Worm (Caenorhabditis elegans) whole organism, L2 larva: ENCODE data around the gene oac-23.

Experiments used
- C34F6.9 ChIP-seq: fragments of 150-350 bp; optimal IDR thresholded peaks from 2 replicates; lab custom pipeline; 2014; ENCODE audit warnings: missing biosample characterization, missing genetic modification characterization
- F13H6.1 ChIP-seq: sonication (generic microtip); optimal IDR thresholded peaks from 2 replicates; lab custom pipeline; 2016; ENCODE audit warnings: missing genetic modification characterization, missing compliant biosample characterization
- R02D3.7 ChIP-seq: fragments of 150-350 bp; optimal IDR thresholded peaks from 2 replicates; lab custom pipeline; 2014; ENCODE audit warnings: missing biosample characterization, missing genetic modification characterization
- Y55F3AM.14 ChIP-seq: fragments of 200-800 bp; sonication (Bioruptor generic); optimal IDR thresholded peaks from 2 replicates; lab custom pipeline; 2018; ENCODE audit warnings: mild to moderate bottlenecking, missing genetic modification characterization, missing compliant biosample characterization
- alr-1 ChIP-seq: fragments of 150-350 bp; optimal IDR thresholded peaks from 2 replicates; lab custom pipeline; 2014; ENCODE audit warnings: missing biosample characterization, missing genetic modification characterization
- aly-2 ChIP-seq: fragments of 150-350 bp; optimal IDR thresholded peaks from 2 replicates; lab custom pipeline; 2014; ENCODE audit warnings: missing biosample characterization, missing genetic modification characterization
- ama-1 ChIP-seq: fragments of 150-350 bp; optimal IDR thresholded peaks from 2 replicates; lab custom pipeline; 2018; ENCODE audit warnings: inconsistent platforms
- blmp-1 ChIP-seq: sonication (generic microtip); optimal IDR thresholded peaks from 2 replicates; lab custom pipeline; 2017; ENCODE audit warnings: missing genetic modification characterization, mild to moderate bottlenecking, missing compliant biosample characterization, antibody characterized with exemption, moderate library complexity; ENCODE audit not compliant: insufficient read depth
- crh-2 ChIP-seq: sonication (generic microtip); optimal IDR thresholded peaks from 2 replicates; lab custom pipeline; 2017; ENCODE audit warnings: missing biosample characterization, missing genetic modification characterization
- dmd-4 ChIP-seq: sonication (generic microtip); optimal IDR thresholded peaks from 2 replicates; lab custom pipeline; 2017; ENCODE audit warnings: missing biosample characterization, missing genetic modification characterization
- egl-27 ChIP-seq: sonication (generic microtip); optimal IDR thresholded peaks from 3 replicates; lab custom pipeline; 2017; ENCODE audit warnings: missing biosample characterization, missing genetic modification reagents, missing genetic modification characterization
- elt-1 ChIP-seq: fragments of 150-350 bp; optimal IDR thresholded peaks from 2 replicates; lab custom pipeline; 2014; ENCODE audit warnings: missing biosample characterization, missing genetic modification characterization
- elt-3 ChIP-seq: sonication (generic microtip); optimal IDR thresholded peaks from 2 replicates; lab custom pipeline; 2017; ENCODE audit warnings: missing biosample characterization, missing genetic modification characterization
- fos-1 ChIP-seq: fragments of 150-350 bp; optimal IDR thresholded peaks from 2 replicates; lab custom pipeline; 2014; ENCODE audit warnings: missing biosample characterization, missing genetic modification characterization
- gmeb-1 ChIP-seq: fragments of 150-350 bp; optimal IDR thresholded peaks from 2 replicates; lab custom pipeline; 2014; ENCODE audit warnings: missing biosample characterization, missing genetic modification characterization
- lin-11 ChIP-seq: fragments of 150-350 bp; sonication (generic microtip); optimal IDR thresholded peaks from 2 replicates; lab custom pipeline; 2014; ENCODE audit warnings: missing biosample characterization, missing genetic modification characterization, inconsistent platforms, mixed read lengths
- lin-13 ChIP-seq: fragments of 150-350 bp; optimal IDR thresholded peaks from 2 replicates; lab custom pipeline; 2014; ENCODE audit warnings: missing biosample characterization, missing genetic modification reagents, missing genetic modification characterization
- lsy-2 ChIP-seq, 2 experiments: fragments of 150-350 bp in 1 of 2; sonication (generic microtip) in 1 of 2; optimal IDR thresholded peaks; 2 replicates each; lab custom pipeline; 2014 to 2017; ENCODE audit warnings: missing biosample characterization in 2 of 2, missing genetic modification characterization in 2 of 2
- mab-5 ChIP-seq: fragments of 150-350 bp; optimal IDR thresholded peaks from 2 replicates; lab custom pipeline; 2014; ENCODE audit warnings: missing biosample characterization, missing genetic modification characterization
- mbf-1 ChIP-seq: sonication (generic microtip); optimal IDR thresholded peaks from 2 replicates; lab custom pipeline; 2017; ENCODE audit warnings: missing biosample characterization, missing genetic modification characterization
- mdl-1 ChIP-seq, 2 experiments: fragments of 150-350 bp in 1 of 2; sonication (generic microtip) in 1 of 2; optimal IDR thresholded peaks; 2 replicates each; lab custom pipeline; 2017; ENCODE audit warnings: missing biosample characterization in 2 of 2, missing genetic modification characterization in 2 of 2
- nhr-10 ChIP-seq: sonication (generic microtip); optimal IDR thresholded peaks from 2 replicates; lab custom pipeline; 2017; ENCODE audit warnings: missing biosample characterization, missing genetic modification characterization
- nhr-11 ChIP-seq: fragments of 150-350 bp; optimal IDR thresholded peaks from 2 replicates; lab custom pipeline; 2014; ENCODE audit warnings: missing biosample characterization, missing genetic modification characterization
- nhr-12 ChIP-seq: fragments of 150-350 bp; optimal IDR thresholded peaks from 2 replicates; lab custom pipeline; 2014; ENCODE audit warnings: missing biosample characterization, missing genetic modification characterization
- nhr-129 ChIP-seq: fragments of 150-350 bp; optimal IDR thresholded peaks from 2 replicates; lab custom pipeline; 2014; ENCODE audit warnings: missing biosample characterization, missing genetic modification characterization
- nhr-23 ChIP-seq: fragments of 150-350 bp; optimal IDR thresholded peaks from 2 replicates; lab custom pipeline; 2014; ENCODE audit warnings: missing biosample characterization, missing genetic modification reagents, missing genetic modification characterization
- nhr-237 ChIP-seq: fragments of 150-350 bp; optimal IDR thresholded peaks from 2 replicates; lab custom pipeline; 2014; ENCODE audit warnings: missing biosample characterization, missing genetic modification characterization
- nhr-25 ChIP-seq: fragments of 150-350 bp; sonication (generic microtip); optimal IDR thresholded peaks from 3 replicates; lab custom pipeline; 2014; ENCODE audit warnings: missing biosample characterization, missing genetic modification characterization
- nhr-6 ChIP-seq: fragments of 150-350 bp; optimal IDR thresholded peaks from 2 replicates; lab custom pipeline; 2014; ENCODE audit warnings: missing biosample characterization, missing genetic modification characterization
- nhr-77 ChIP-seq: fragments of 150-350 bp; optimal IDR thresholded peaks from 2 replicates; lab custom pipeline; 2014; ENCODE audit warnings: missing biosample characterization, missing genetic modification characterization
- sem-4 ChIP-seq: fragments of 150-350 bp; optimal IDR thresholded peaks from 2 replicates; lab custom pipeline; 2014; ENCODE audit warnings: missing biosample characterization, missing genetic modification reagents, missing genetic modification characterization
- skn-1 ChIP-seq: sonication (generic microtip); optimal IDR thresholded peaks from 2 replicates; lab custom pipeline; 2017; ENCODE audit warnings: missing biosample characterization, missing genetic modification characterization
- sma-3 ChIP-seq: sonication (generic microtip); optimal IDR thresholded peaks from 2 replicates; lab custom pipeline; 2016; ENCODE audit warnings: missing genetic modification reagents, missing genetic modification characterization, missing compliant biosample characterization
- sma-9 ChIP-seq, 2 experiments: fragments of 150-350 bp in 1 of 2; sonication (generic microtip) in 1 of 2; optimal IDR thresholded peaks; 2 replicates each; lab custom pipeline; 2014 to 2016; ENCODE audit warnings: missing genetic modification characterization in 2 of 2, mild to moderate bottlenecking in 1 of 2, missing biosample characterization in 1 of 2, missing compliant biosample characterization in 1 of 2, missing genetic modification reagents in 1 of 2, moderate library complexity in 1 of 2
- unc-39 ChIP-seq: fragments of 150-350 bp; optimal IDR thresholded peaks from 2 replicates; lab custom pipeline; 2014; ENCODE audit warnings: missing biosample characterization, missing genetic modification characterization
- unc-55 ChIP-seq: fragments of 150-350 bp; sonication (generic microtip); optimal IDR thresholded peaks from 3 replicates; lab custom pipeline; 2014; ENCODE audit warnings: missing biosample characterization, missing genetic modification reagents, missing genetic modification characterization
- unc-62 ChIP-seq: fragments of 150-350 bp; optimal IDR thresholded peaks from 2 replicates; lab custom pipeline; 2014; ENCODE audit warnings: missing biosample characterization, missing genetic modification reagents, missing genetic modification characterization
- zag-1 ChIP-seq: fragments of 150-350 bp; optimal IDR thresholded peaks from 2 replicates; lab custom pipeline; 2014; ENCODE audit warnings: missing biosample characterization, missing genetic modification characterization
- ztf-1 ChIP-seq: fragments of 200-800 bp; sonication (Bioruptor generic); conservative IDR thresholded peaks from 2 replicates; pipeline ENCODE4 v1.3.6; 2022; ENCODE audit warnings: missing genetic modification characterization, missing compliant biosample characterization
- ztf-4 ChIP-seq: fragments of 150-350 bp; optimal IDR thresholded peaks from 2 replicates; lab custom pipeline; 2014; ENCODE audit warnings: missing biosample characterization, missing genetic modification characterization

oac-23 gene

ce11 chrIV:3869875-3870274 lies 11.4 kb upstream of the oac-23 start:
- TF ChIP-seq sem-4 (tag; lab: Kevin White, UChicago): no peak
- no peak for TF ChIP-seq nhr-23 (tag; lab: Kevin White, UChicago)
- TF ChIP-seq crh-2: no peak

- TF ChIP-seq unc-62 (no peak), mab-5 (tag; lab: Kevin White, UChicago) (no peak), nhr-77 (tag; lab: Kevin White, UChicago) (no peak), lin-13 (GFP tag; lab: Kevin White, UChicago) (no peak), nhr-237 (tag; lab: Kevin White, UChicago) (no peak), lsy-2 (tag; optimal IDR thresholded peaks at IDR 0.05; lab: Kevin White, UChicago) (no peak), dmd-4 (tag; lab: Kevin White, UChicago) (no peak), F13H6.1 (tag; lab: Kevin White, UChicago) (no peak), gmeb-1 (tag; lab: Kevin White, UChicago) (no peak), nhr-23 (tag; lab: Kevin White, UChicago) (no peak), elt-3 (no peak), skn-1 (tag; lab: Kevin White, UChicago) (no peak), nhr-10 (no peak), mbf-1 (tag; lab: Kevin White, UChicago) (no peak), elt-1 (no peak), nhr-129 (tag; lab: Kevin White, UChicago) (no peak), nhr-12 (tag; lab: Kevin White, UChicago) (no peak), unc-55 (GFP tag; lab: Kevin White, UChicago) (no peak)
Measured at ce11 chrIV:3873195-3873594, 8.0 kb upstream of the oac-23 start.

- TF ChIP-seq nhr-129 (tag; lab: Kevin White, UChicago) (no peak), zag-1 (tag; lab: Kevin White, UChicago) (no peak), dmd-4 (tag; lab: Kevin White, UChicago) (no peak), alr-1 (no peak), R02D3.7 (tag; lab: Kevin White, UChicago) (no peak), nhr-12 (tag; lab: Kevin White, UChicago) (no peak), nhr-23 (tag; lab: Kevin White, UChicago) (no peak), lsy-2 (tag; optimal IDR thresholded peaks at IDR 0.05; lab: Kevin White, UChicago) (no peak)
Measured at ce11 chrIV:3873706-3874105, 7.5 kb upstream of the oac-23 start, which contains the start of gene F37C4.5. TSS of gene F37C4.5 (minus strand) at chrIV:3873806.

- TF ChIP-seq lsy-2 (tag; optimal IDR thresholded peaks at IDR 0.05; lab: Kevin White, UChicago): peak in 1 of 2 experiments; percentile 51
- no peak for TF ChIP-seq mdl-1 (tag; optimal IDR thresholded peaks at IDR 0.05; lab: Kevin White, UChicago)
- TF ChIP-seq nhr-25 (tag; lab: Kevin White, UChicago): peak; percentile 19
- TF ChIP-seq sma-9 (GFP tag; optimal IDR thresholded peaks at IDR 0.05; lab: Kevin White, UChicago): peak; percentile 26
- TF ChIP-seq sma-9 (tag; optimal IDR thresholded peaks at IDR 0.05; lab: Kevin White, UChicago): no peak
- TF ChIP-seq unc-55 (GFP tag; lab: Kevin White, UChicago): peak; percentile 28
- TF ChIP-seq fos-1 (tag; lab: Kevin White, UChicago): peak; percentile 65
- TF ChIP-seq crh-2: peak; percentile 40
- TF ChIP-seq ama-1 (lab: Kevin White, UChicago): peak; percentile 95
- TF ChIP-seq nhr-129 (tag; lab: Kevin White, UChicago): peak; percentile 45
- no peak for TF ChIP-seq nhr-77 (tag; lab: Kevin White, UChicago)
- no peak for TF ChIP-seq dmd-4 (tag; lab: Kevin White, UChicago)
- no peak for TF ChIP-seq lin-11 (tag; lab: Kevin White, UChicago)
- TF ChIP-seq C34F6.9 (tag; lab: Kevin White, UChicago): peak; percentile 41
- TF ChIP-seq aly-2 (tag; lab: Kevin White, UChicago): no peak
- peak; percentile 10 for TF ChIP-seq F13H6.1 (tag; lab: Kevin White, UChicago)
- TF ChIP-seq nhr-10: peak; percentile 30
- no peak for TF ChIP-seq blmp-1 (tag; lab: Kevin White, UChicago)
Measured at ce11 chrIV:3874417-3874816, 6.8 kb upstream of the oac-23 start.

- TF ChIP-seq F13H6.1 (tag; lab: Kevin White, UChicago) (peak; percentile 33), dmd-4 (tag; lab: Kevin White, UChicago) (no peak), unc-55 (GFP tag; lab: Kevin White, UChicago) (peak; percentile 75), unc-62 (no peak), mab-5 (tag; lab: Kevin White, UChicago) (peak; percentile 85), ztf-4 (tag; lab: Kevin White, UChicago) (no peak), unc-39 (tag; lab: Kevin White, UChicago) (no peak), elt-3 (no peak), lsy-2 (tag; optimal IDR thresholded peaks at IDR 0.05; lab: Kevin White, UChicago) (no peak), nhr-10 (no peak), egl-27 (tag; lab: Kevin White, UChicago) (peak; percentile 21), alr-1 (no peak), sma-3 (GFP tag; lab: Kevin White, UChicago) (peak; percentile 42), nhr-6 (tag; lab: Kevin White, UChicago) (no peak), mdl-1 (tag; optimal IDR thresholded peaks at IDR 0.05; lab: Kevin White, UChicago) (no peak), blmp-1 (tag; lab: Kevin White, UChicago) (no peak), sem-4 (tag; lab: Kevin White, UChicago) (peak; percentile 45), crh-2 (peak; percentile 31), lin-13 (GFP tag; lab: Kevin White, UChicago) (no peak), nhr-129 (tag; lab: Kevin White, UChicago) (peak; percentile 47), elt-1 (no peak), sma-9 (GFP tag; optimal IDR thresholded peaks at IDR 0.05; lab: Kevin White, UChicago) (peak; percentile 73), sma-9 (tag; optimal IDR thresholded peaks at IDR 0.05; lab: Kevin White, UChicago) (no peak), Y55F3AM.14 (GFP tag; lab: Kevin White, UChicago) (peak; percentile 41), ztf-1 (GFP tag; lab: Robert Waterston, UW) (no peak), nhr-11 (tag; lab: Kevin White, UChicago) (no peak), C34F6.9 (tag; lab: Kevin White, UChicago) (peak; percentile 59), fos-1 (tag; lab: Kevin White, UChicago) (peak; percentile 82)
Measured at ce11 chrIV:3875260-3875659, 6.0 kb upstream of the oac-23 start.
